Worm (Caenorhabditis elegans): Measurements from ENCODE around the gene fln-1.

fln-1 gene

DNA sequence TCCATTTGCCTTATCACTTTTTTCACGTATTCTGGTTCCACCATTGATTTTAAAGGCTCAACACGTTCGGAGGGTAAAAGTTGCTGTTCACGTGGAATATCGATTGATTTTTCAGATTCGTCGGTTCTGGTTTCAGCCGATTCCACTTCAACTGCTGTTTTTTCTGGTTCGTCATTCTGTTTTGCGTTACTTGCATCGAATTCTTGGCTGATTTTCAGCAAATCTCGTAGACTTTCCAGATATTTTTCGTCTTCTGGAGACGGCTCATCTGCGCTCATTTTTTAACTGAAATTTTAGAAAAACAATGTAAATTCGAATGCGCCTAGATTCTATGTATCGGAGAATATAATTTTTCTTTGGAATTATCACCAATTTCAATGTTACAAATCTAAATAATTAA is 43.9 kb upstream of the fln-1 start, which contains the start of gene eri-1:
Gene eri-1, minus strand, starts transcription at position 285 of the 400 bp plus-strand sequence.
- no peak for TF ChIP-seq tbx-8 (GFP tag; optimal IDR thresholded peaks at IDR 0.05)
- TF ChIP-seq nhr-2 (tag; optimal IDR thresholded peaks at IDR 0.05), result no peak
- no peak for TF ChIP-seq cnd-1 (tag; optimal IDR thresholded peaks at IDR 0.05)
- no peak for TF ChIP-seq pha-4 (tag; optimal IDR thresholded peaks at IDR 0.05)
- TF ChIP-seq nhr-28 (tag; optimal IDR thresholded peaks at IDR 0.05), result no peak
- TF ChIP-seq blmp-1 (tag; optimal IDR thresholded peaks at IDR 0.05), result no peak
- TF ChIP-seq flh-1 (GFP tag; optimal IDR thresholded peaks at IDR 0.05), result no peak
- no peak for TF ChIP-seq lsy-2 (tag; optimal IDR thresholded peaks at IDR 0.05)
- no peak for TF ChIP-seq nhr-76 (tag; optimal IDR thresholded peaks at IDR 0.05)

DNA sequence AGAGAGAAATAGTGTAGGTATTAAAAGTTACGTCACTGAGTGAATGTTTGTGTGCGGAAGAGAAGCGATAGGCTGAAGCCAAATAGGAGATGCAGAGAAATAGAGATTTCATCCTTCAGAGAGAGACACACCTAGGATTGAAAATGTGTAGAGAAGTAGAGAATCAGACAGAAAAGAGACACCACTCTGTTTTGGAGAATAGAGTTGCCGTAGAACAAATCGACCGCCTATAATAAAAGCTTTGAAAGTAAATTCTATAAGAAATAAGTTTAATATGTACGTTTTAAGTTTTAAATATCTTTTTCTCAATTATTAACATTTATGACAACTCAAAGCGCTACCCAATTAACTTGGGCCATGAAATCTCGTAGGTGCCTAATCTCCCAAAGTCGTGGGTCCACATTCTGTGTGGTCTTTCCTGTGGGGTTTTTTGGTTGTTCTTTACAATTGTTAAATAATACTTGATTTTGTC is 34.6 kb upstream of the fln-1 start, which contains the start of gene T07A9.12:
Gene T07A9.12, plus strand, starts transcription at position 448 of the 472 bp plus-strand sequence.
- TF ChIP-seq M03D4.4 (tag; optimal IDR thresholded peaks at IDR 0.05), result peak; percentile 28
- TF ChIP-seq nhr-2 (tag; optimal IDR thresholded peaks at IDR 0.05), result peak; percentile 41
- TF ChIP-seq nhr-76 (tag; optimal IDR thresholded peaks at IDR 0.05), result no peak
- peak; percentile 63 for TF ChIP-seq sptf-1 (tag; optimal IDR thresholded peaks at IDR 0.05)
- no peak for TF ChIP-seq nhr-28 (tag; optimal IDR thresholded peaks at IDR 0.05)
- TF ChIP-seq lin-32 (GFP tag; optimal IDR thresholded peaks at IDR 0.05), result no peak
- peak; percentile 54 for TF ChIP-seq unc-62 (GFP tag; optimal IDR thresholded peaks at IDR 0.05)
- TF ChIP-seq hlh-1 (tag; optimal IDR thresholded peaks at IDR 0.05), result no peak
- peak; percentile 9 for TF ChIP-seq mls-2 (tag; optimal IDR thresholded peaks at IDR 0.05)
- TF ChIP-seq ham-2 (GFP tag; optimal IDR thresholded peaks at IDR 0.05), result peak; percentile 84
- no peak for TF ChIP-seq blmp-1 (tag; optimal IDR thresholded peaks at IDR 0.05)
- TF ChIP-seq lin-13 (tag; optimal IDR thresholded peaks at IDR 0.05), result no peak
- no peak for TF ChIP-seq unc-39 (tag; optimal IDR thresholded peaks at IDR 0.05)
- TF ChIP-seq flh-1 (GFP tag; optimal IDR thresholded peaks at IDR 0.05), result no peak
- peak; percentile 26 for TF ChIP-seq zip-8 (tag; optimal IDR thresholded peaks at IDR 0.05)
- TF ChIP-seq ceh-83 (GFP tag; optimal IDR thresholded peaks at IDR 0.05), result no peak
- peak; percentile 63 for TF ChIP-seq nhr-237 (tag; optimal IDR thresholded peaks at IDR 0.05)
- no peak for TF ChIP-seq ceh-43 (GFP tag; optimal IDR thresholded peaks at IDR 0.05)
- TF ChIP-seq mep-1 (tag; optimal IDR thresholded peaks at IDR 0.05), result peak; percentile 46
- no peak for TF ChIP-seq bed-3 (GFP tag; optimal IDR thresholded peaks at IDR 0.05)
- peak; percentile 71 for TF ChIP-seq unc-120 (tag; optimal IDR thresholded peaks at IDR 0.05; ENCODE audit: poor library complexity, severe bottlenecking)
- no peak for TF ChIP-seq ztf-11 (tag; optimal IDR thresholded peaks at IDR 0.05)
- no peak for TF ChIP-seq nhr-12 (tag; optimal IDR thresholded peaks at IDR 0.05)
- TF ChIP-seq lsy-2 (tag; optimal IDR thresholded peaks at IDR 0.05), result peak; percentile 34
- no peak for TF ChIP-seq elt-3 (tag; optimal IDR thresholded peaks at IDR 0.05)
- TF ChIP-seq ceh-39 (tag; optimal IDR thresholded peaks at IDR 0.05), result no peak
- no peak for TF ChIP-seq drap-1 (GFP tag; optimal IDR thresholded peaks at IDR 0.05)
- peak; percentile 43 for TF ChIP-seq ces-1 (GFP tag; optimal IDR thresholded peaks at IDR 0.05)
- peak; percentile 74 for TF ChIP-seq pha-4 (tag; optimal IDR thresholded peaks at IDR 0.05)
- TF ChIP-seq mab-5 (tag; optimal IDR thresholded peaks at IDR 0.05), result no peak

DNA sequence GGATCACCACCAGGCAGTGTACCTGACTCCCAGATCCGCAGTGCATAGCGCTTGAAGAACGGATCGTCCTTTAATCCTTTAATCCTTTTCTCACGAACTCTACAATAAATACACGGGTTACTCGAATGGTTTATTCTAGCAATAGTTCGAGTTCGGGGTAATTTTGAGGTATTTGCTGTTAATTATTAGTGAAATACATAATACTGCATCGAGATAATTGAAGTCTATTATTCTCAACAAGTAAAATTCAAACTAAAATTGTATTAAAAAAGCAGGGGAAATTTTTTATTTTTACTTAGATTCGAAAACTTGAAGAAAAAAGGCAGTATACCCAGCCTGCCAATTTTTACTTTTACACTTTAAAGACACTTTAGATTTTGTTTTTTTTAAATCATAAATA is 34.1 kb upstream of the fln-1 start, which contains the start of gene kgb-1:
Gene kgb-1, minus strand, starts transcription at position 101 of the 400 bp plus-strand sequence.
- no peak for TF ChIP-seq bed-3 (GFP tag; optimal IDR thresholded peaks at IDR 0.05)
- TF ChIP-seq lsy-2 (tag; optimal IDR thresholded peaks at IDR 0.05), result no peak
- no peak for TF ChIP-seq elt-3 (tag; optimal IDR thresholded peaks at IDR 0.05)
- no peak for TF ChIP-seq unc-39 (tag; optimal IDR thresholded peaks at IDR 0.05)
- no peak for TF ChIP-seq M03D4.4 (tag; optimal IDR thresholded peaks at IDR 0.05)
- no peak for TF ChIP-seq mep-1 (tag; optimal IDR thresholded peaks at IDR 0.05)
- no peak for TF ChIP-seq sptf-1 (tag; optimal IDR thresholded peaks at IDR 0.05)
- TF ChIP-seq nhr-2 (tag; optimal IDR thresholded peaks at IDR 0.05), result no peak
- TF ChIP-seq sem-2 (GFP tag; optimal IDR thresholded peaks at IDR 0.05), result no peak
- TF ChIP-seq lin-13 (tag; optimal IDR thresholded peaks at IDR 0.05), result no peak
- no peak for TF ChIP-seq ceh-43 (GFP tag; optimal IDR thresholded peaks at IDR 0.05)
- no peak for TF ChIP-seq ham-2 (GFP tag; optimal IDR thresholded peaks at IDR 0.05)
- no peak for TF ChIP-seq nhr-28 (tag; optimal IDR thresholded peaks at IDR 0.05)
- no peak for TF ChIP-seq ztf-11 (tag; optimal IDR thresholded peaks at IDR 0.05)
- TF ChIP-seq pha-4 (tag; optimal IDR thresholded peaks at IDR 0.05), result no peak
- no peak for TF ChIP-seq tbx-8 (GFP tag; optimal IDR thresholded peaks at IDR 0.05)

DNA sequence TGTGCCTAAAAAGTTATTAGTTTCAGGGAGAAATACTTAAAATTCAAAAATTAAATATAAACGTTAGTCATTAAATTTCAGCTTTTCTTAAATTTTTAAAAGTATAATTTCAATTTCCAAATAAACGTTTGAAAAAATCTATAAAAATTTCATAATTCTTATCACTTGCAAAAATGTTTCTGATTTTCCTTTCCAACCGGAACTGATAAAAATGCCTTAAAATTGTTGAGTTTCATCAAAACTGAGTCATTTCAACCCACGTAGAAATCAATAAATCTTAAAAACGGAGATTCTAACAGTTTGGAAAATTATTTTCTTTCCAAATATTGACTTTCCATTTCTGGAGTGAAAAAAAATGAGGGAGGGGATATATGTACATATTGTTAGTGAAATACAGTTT is 33.1 kb upstream of the fln-1 start:
- no peak for TF ChIP-seq unc-62 (GFP tag; optimal IDR thresholded peaks at IDR 0.05)
- no peak for TF ChIP-seq ztf-11 (tag; optimal IDR thresholded peaks at IDR 0.05)
- TF ChIP-seq cnd-1 (tag; optimal IDR thresholded peaks at IDR 0.05), result no peak
- no peak for TF ChIP-seq unc-39 (tag; optimal IDR thresholded peaks at IDR 0.05)
- no peak for TF ChIP-seq blmp-1 (tag; optimal IDR thresholded peaks at IDR 0.05)
- no peak for TF ChIP-seq nhr-76 (tag; optimal IDR thresholded peaks at IDR 0.05)
- TF ChIP-seq M03D4.4 (tag; optimal IDR thresholded peaks at IDR 0.05), result no peak
- TF ChIP-seq nhr-28 (tag; optimal IDR thresholded peaks at IDR 0.05), result no peak
- no peak for TF ChIP-seq elt-3 (tag; optimal IDR thresholded peaks at IDR 0.05)
